Fruit fly (Drosophila melanogaster): ENCODE results near the gene ND-ASHI.

The ND-ASHI gene

DNA sequence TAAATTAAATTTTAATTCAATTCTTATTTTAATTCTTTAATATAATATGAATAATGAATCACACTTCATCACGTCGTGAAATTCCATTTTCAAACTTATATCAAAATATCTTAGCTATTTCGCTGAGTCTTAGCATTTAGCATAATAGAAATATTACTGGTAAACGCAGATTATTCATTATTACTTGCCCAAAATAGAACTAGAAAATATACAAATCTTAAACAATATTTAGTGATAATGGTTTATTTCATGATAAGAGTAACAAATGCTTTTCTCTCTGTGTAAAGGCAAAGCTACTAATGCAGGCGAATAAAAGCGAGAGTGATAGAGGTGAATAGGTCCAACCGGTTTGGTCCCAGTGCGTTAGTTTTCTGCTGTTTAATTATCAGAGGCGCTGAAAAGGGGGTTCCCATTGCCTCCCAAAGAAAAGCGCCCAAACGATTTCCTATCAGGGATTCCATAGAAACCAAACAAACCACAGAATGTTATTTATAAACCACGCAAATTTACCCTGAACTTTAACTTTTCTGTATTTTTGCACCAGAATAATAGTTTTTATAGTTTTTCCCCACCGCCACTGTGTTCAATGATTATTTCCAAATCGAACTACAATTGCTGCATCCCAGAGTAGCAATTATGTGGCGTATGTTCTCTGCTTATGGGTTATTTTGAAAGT, 15.9 kb downstream of the ND-ASHI start (continued):
- TF ChIP-seq corto (GFP tag; optimal IDR thresholded peaks at IDR 0.05), result no peak
- TF ChIP-seq Antp (GFP tag; optimal IDR thresholded peaks at IDR 0.05), result peak; percentile 48
- peak; percentile 36; the same call in 1 of the 2 replicates for TF ChIP-seq wdn (GFP tag; IDR thresholded peaks at IDR 0.05)
- TF ChIP-seq CG18262 (tag; optimal IDR thresholded peaks at IDR 0.05), result peak; percentile 40
- no peak for TF ChIP-seq unc-4 (GFP tag; IDR thresholded peaks at IDR 0.05; ENCODE audit: partially characterized antibody)
- no peak for TF ChIP-seq en (GFP tag; optimal IDR thresholded peaks at IDR 0.05)
- no peak for TF ChIP-seq CG4328 (GFP tag; optimal IDR thresholded peaks at IDR 0.05)
- TF ChIP-seq fu2 (GFP tag; optimal IDR thresholded peaks at IDR 0.05), result no peak
- TF ChIP-seq CG32532 (GFP tag; IDR thresholded peaks at IDR 0.05), result peak; percentile 72
- TF ChIP-seq CG17829 (tag; optimal IDR thresholded peaks at IDR 0.05), result peak; percentile 25
- TF ChIP-seq Oaz (GFP tag; IDR thresholded peaks at IDR 0.05), result 0 out of 2 replicates have a peak, but pooled peaks have one; percentile 32
- TF ChIP-seq HLH4C (GFP tag; IDR thresholded peaks at IDR 0.05; ENCODE audit: partially characterized antibody), result no peak
- peak; percentile 24 for TF ChIP-seq mam (GFP tag; optimal IDR thresholded peaks at IDR 0.05)
- no peak for TF ChIP-seq CG13894 (tag; optimal IDR thresholded peaks at IDR 0.05)
- TF ChIP-seq CG7987 (GFP tag; optimal IDR thresholded peaks at IDR 0.05), result no peak
- no peak for TF ChIP-seq vnd (GFP tag; IDR thresholded peaks at IDR 0.05; ENCODE audit: partially characterized antibody)
- no peak for TF ChIP-seq CG15011 (GFP tag; optimal IDR thresholded peaks at IDR 0.05)
- peak; percentile 18 for TF ChIP-seq ewg (GFP tag; optimal IDR thresholded peaks at IDR 0.05)
- 0 out of 3 replicates have a peak, but pooled peaks have one; percentile 19 for TF ChIP-seq CG2199 (GFP tag; IDR thresholded peaks at IDR 0.05)
- 0 out of 2 replicates have a peak, but pooled peaks have one; percentile 31 for TF ChIP-seq gsb (GFP tag; IDR thresholded peaks at IDR 0.05)
- no peak for TF ChIP-seq br (optimal IDR thresholded peaks at IDR 0.05)
- TF ChIP-seq Dad (GFP tag; optimal IDR thresholded peaks at IDR 0.05), result no peak
- no peak for TF ChIP-seq chinmo (GFP tag; IDR thresholded peaks at IDR 0.05; ENCODE audit: partially characterized antibody)
- TF ChIP-seq sr (GFP tag; IDR thresholded peaks at IDR 0.05), result no peak
- TF ChIP-seq CG3163 (GFP tag; optimal IDR thresholded peaks at IDR 0.05), result peak; percentile 25
- no peak for TF ChIP-seq CkIIα-i1 (GFP tag; IDR thresholded peaks at IDR 0.05)
- TF ChIP-seq schlank (tag; optimal IDR thresholded peaks at IDR 0.05), result no peak
- TF ChIP-seq CG4730 (GFP tag; IDR thresholded peaks at IDR 0.05), result no peak
- no peak for TF ChIP-seq zfh1 (GFP tag; IDR thresholded peaks at IDR 0.05)
- TF ChIP-seq CG8290 (GFP tag; optimal IDR thresholded peaks at IDR 0.05), result no peak
- peak in 1 of 2 experiments; percentile 46 for TF ChIP-seq CG8290 (tag; optimal IDR thresholded peaks at IDR 0.05)
- TF ChIP-seq emc (GFP tag; optimal IDR thresholded peaks at IDR 0.05), result no peak
- no peak for TF ChIP-seq CG6813 (GFP tag; optimal IDR thresholded peaks at IDR 0.05)
- TF ChIP-seq tup (GFP tag; optimal IDR thresholded peaks at IDR 0.05), result no peak
- peak; percentile 83 for TF ChIP-seq CG11504 (tag; optimal IDR thresholded peaks at IDR 0.05)
- TF ChIP-seq CG15073 (GFP tag; optimal IDR thresholded peaks at IDR 0.05), result no peak
- no peak for TF ChIP-seq crp (GFP tag; optimal IDR thresholded peaks at IDR 0.05)
- TF ChIP-seq MESR4 (GFP tag; optimal IDR thresholded peaks at IDR 0.05), result no peak
- TF ChIP-seq CG4707 (GFP tag; optimal IDR thresholded peaks at IDR 0.05), result no peak
- no peak for TF ChIP-seq CrebB (tag; optimal IDR thresholded peaks at IDR 0.05)
- no peak for TF ChIP-seq CG12236 (GFP tag; optimal IDR thresholded peaks at IDR 0.05)
- no peak for TF ChIP-seq wek (GFP tag; optimal IDR thresholded peaks at IDR 0.05)
- TF ChIP-seq fd96Cb (tag; optimal IDR thresholded peaks at IDR 0.05), result no peak
- no peak for TF ChIP-seq Gsc (GFP tag; IDR thresholded peaks at IDR 0.05)
- peak; percentile 19 for TF ChIP-seq CG17359 (tag; optimal IDR thresholded peaks at IDR 0.05)
- no peak for TF ChIP-seq CG31388 (GFP tag; optimal IDR thresholded peaks at IDR 0.05)
- TF ChIP-seq Hr78 (GFP tag; optimal IDR thresholded peaks at IDR 0.05), result peak in 1 of 2 experiments; percentile 46
- peak; percentile 97 for TF ChIP-seq Blimp-1 (GFP tag; optimal IDR thresholded peaks at IDR 0.05)
- TF ChIP-seq HLH3B (GFP tag; IDR thresholded peaks at IDR 0.05), result peak; percentile 51; the same call in 1 of the 2 replicates

Measured in whole organism, embryonic.